Worm (Caenorhabditis elegans) whole organism, L1 larva: ENCODE data around the gene srw-68.
A peak's percentile ranks its signal among the peaks of the same experiment; 100 is the strongest.

Source experiments
- C04F5.9 ChIP-seq: sonication (generic microtip); optimal IDR thresholded peaks from 2 replicates; lab custom pipeline; 2016; ENCODE audit warnings: missing genetic modification characterization, missing compliant biosample characterization
- C34B4.2 ChIP-seq: sonication (generic microtip); optimal IDR thresholded peaks from 2 replicates; lab custom pipeline; 2017; ENCODE audit warnings: mild to moderate bottlenecking, missing genetic modification characterization, missing compliant biosample characterization
- Y116A8C.19 ChIP-seq: sonication (generic microtip); optimal IDR thresholded peaks from 2 replicates; lab custom pipeline; 2016; ENCODE audit warnings: missing compliant biosample characterization, missing genetic modification characterization, borderline replicate concordance
- alr-1 ChIP-seq: fragments of 200-800 bp; sonication (Bioruptor generic); optimal IDR thresholded peaks from 2 replicates; lab custom pipeline; 2018; ENCODE audit warnings: borderline replicate concordance, mild to moderate bottlenecking, missing genetic modification characterization, missing compliant biosample characterization
- blmp-1 ChIP-seq: fragments of 150-350 bp; optimal IDR thresholded peaks from 2 replicates; lab custom pipeline; 2014; ENCODE audit warnings: missing biosample characterization, missing genetic modification characterization
- ceh-63 ChIP-seq: fragments of 200-800 bp; sonication (Bioruptor generic); optimal IDR thresholded peaks from 2 replicates; lab custom pipeline; 2018; ENCODE audit warnings: mild to moderate bottlenecking, missing genetic modification characterization, missing compliant biosample characterization
- ceh-8 ChIP-seq: fragments of 200-800 bp; sonication (Bioruptor generic); optimal IDR thresholded peaks from 2 replicates; lab custom pipeline; 2018; ENCODE audit warnings: mild to moderate bottlenecking, missing genetic modification characterization, moderate library complexity, missing compliant biosample characterization
- ceh-82 ChIP-seq, 3 experiments: fragments of 150-350 bp in 1 of 3; sonication (generic microtip) in 2 of 3; optimal IDR thresholded peaks; 2 replicates each; lab custom pipeline; 2014 to 2017; ENCODE audit warnings: missing biosample characterization in 3 of 3, missing genetic modification characterization in 3 of 3
- ceh-90 ChIP-seq: sonication (generic microtip); optimal IDR thresholded peaks from 2 replicates; lab custom pipeline; 2016; ENCODE audit warnings: missing genetic modification characterization, missing compliant biosample characterization
- ces-1 ChIP-seq: fragments of 150-350 bp; optimal IDR thresholded peaks from 2 replicates; lab custom pipeline; 2014; ENCODE audit warnings: missing biosample characterization, missing genetic modification reagents, missing genetic modification characterization
- efl-1 ChIP-seq, 4 experiments: fragments of 150-350 bp; optimal IDR thresholded peaks in 3 of 4; peaks in 1 of 4; 1 replicate in 1 of 4; 2 replicates in 3 of 4; lab custom pipeline; 2014; ENCODE audit warnings: missing biosample characterization in 2 of 4, missing genetic modification characterization in 2 of 4, missing genetic modification reagents in 2 of 4
- efl-3 ChIP-seq: fragments of 200-800 bp; sonication (Bioruptor generic); optimal IDR thresholded peaks from 2 replicates; lab custom pipeline; 2018; ENCODE audit warnings: mild to moderate bottlenecking, missing genetic modification characterization, missing compliant biosample characterization
- egl-13 ChIP-seq: sonication (generic microtip); optimal IDR thresholded peaks from 2 replicates; lab custom pipeline; 2016; ENCODE audit warnings: missing genotype, missing genetic modification reagents, missing genetic modification characterization, missing compliant biosample characterization
- egl-27 ChIP-seq, 2 experiments: fragments of 150-350 bp in 1 of 2; sonication (generic microtip); optimal IDR thresholded peaks; 3 replicates each; lab custom pipeline; 2017 to 2018; ENCODE audit warnings: missing biosample characterization in 2 of 2, missing genetic modification characterization in 2 of 2, missing genetic modification reagents in 2 of 2
- elt-2 ChIP-seq: sonication (generic microtip); optimal IDR thresholded peaks from 2 replicates; lab custom pipeline; 2016; ENCODE audit warnings: missing genetic modification characterization, mild to moderate bottlenecking, inconsistent platforms, missing compliant biosample characterization, missing genetic modification reagents
- elt-3 ChIP-seq, 6 experiments: fragments of 150-350 bp in 1 of 6; sonication (generic microtip); optimal IDR thresholded peaks; 2 replicates each; lab custom pipeline; 2017 to 2018; ENCODE audit warnings: missing biosample characterization in 6 of 6, missing genetic modification characterization in 6 of 6, inconsistent platforms in 1 of 6
- fkh-4 ChIP-seq: sonication (generic microtip); optimal IDR thresholded peaks from 2 replicates; lab custom pipeline; 2016; ENCODE audit warnings: missing compliant biosample characterization, missing genetic modification characterization, borderline replicate concordance
- fos-1 ChIP-seq: fragments of 150-350 bp; optimal IDR thresholded peaks from 2 replicates; lab custom pipeline; 2014; ENCODE audit warnings: missing biosample characterization, missing genetic modification characterization
- grh-1 ChIP-seq: fragments of 200-800 bp; sonication (Bioruptor generic); IDR thresholded peaks from 2 replicates; pipeline ENCODE4 v1.3.6; 2022; ENCODE audit warnings: missing genetic modification reagents, missing genetic modification characterization, missing compliant biosample characterization
- irx-1 ChIP-seq: sonication (generic microtip); optimal IDR thresholded peaks from 2 replicates; lab custom pipeline; 2016; ENCODE audit warnings: missing genetic modification characterization, missing compliant biosample characterization
- isw-1 ChIP-seq: fragments of 200-800 bp; sonication (Bioruptor generic); IDR thresholded peaks from 2 replicates; pipeline ENCODE4 v1.3.6; 2022; ENCODE audit warnings: missing genetic modification characterization, missing compliant biosample characterization
- lin-13 ChIP-seq: fragments of 150-350 bp; optimal IDR thresholded peaks from 2 replicates; lab custom pipeline; 2014; ENCODE audit warnings: missing biosample characterization, missing genetic modification reagents, missing genetic modification characterization
- lin-35 ChIP-seq, 2 experiments: fragments of 150-350 bp; optimal IDR thresholded peaks; 2 replicates each; lab custom pipeline; 2014; ENCODE audit warnings: missing biosample characterization in 2 of 2, missing genetic modification characterization in 2 of 2, missing genetic modification reagents in 2 of 2
- lin-39 ChIP-seq: fragments of 150-350 bp; optimal IDR thresholded peaks from 2 replicates; lab custom pipeline; 2014; ENCODE audit warnings: missing biosample characterization, missing genetic modification reagents, missing genetic modification characterization
- lir-3 ChIP-seq: sonication (generic microtip); optimal IDR thresholded peaks from 2 replicates; lab custom pipeline; 2016; ENCODE audit warnings: mild to moderate bottlenecking, missing genetic modification characterization, moderate library complexity, missing compliant biosample characterization; ENCODE audit not compliant: poor library complexity
- mab-9 ChIP-seq: fragments of 200-800 bp; sonication (Bioruptor generic); IDR thresholded peaks from 2 replicates; pipeline ENCODE4 v1.3.6; 2022; ENCODE audit warnings: missing genetic modification reagents, missing genetic modification characterization, missing compliant biosample characterization
- mep-1 ChIP-seq: fragments of 150-350 bp; optimal IDR thresholded peaks from 2 replicates; lab custom pipeline; 2014; ENCODE audit warnings: missing biosample characterization, missing genetic modification characterization
- nhr-11 ChIP-seq: fragments of 150-350 bp; optimal IDR thresholded peaks from 2 replicates; lab custom pipeline; 2014; ENCODE audit warnings: missing biosample characterization, missing genetic modification characterization
- nhr-19 ChIP-seq: fragments of 200-800 bp; sonication (Bioruptor generic); conservative IDR thresholded peaks from 2 replicates; pipeline ENCODE4 v1.3.6; 2022; ENCODE audit warnings: missing genetic modification characterization, missing compliant biosample characterization
- nhr-20 ChIP-seq: sonication (generic microtip); optimal IDR thresholded peaks from 2 replicates; lab custom pipeline; 2016; ENCODE audit warnings: mild to moderate bottlenecking, missing genetic modification characterization, missing compliant biosample characterization
- nhr-237 ChIP-seq: fragments of 150-350 bp; optimal IDR thresholded peaks from 2 replicates; lab custom pipeline; 2014; ENCODE audit warnings: missing biosample characterization, missing genetic modification characterization
- nhr-47 ChIP-seq: sonication (generic microtip); optimal IDR thresholded peaks from 2 replicates; lab custom pipeline; 2016; ENCODE audit warnings: mild to moderate bottlenecking, missing genetic modification characterization, moderate library complexity, missing compliant biosample characterization
- nhr-71 ChIP-seq: sonication (generic microtip); optimal IDR thresholded peaks from 2 replicates; lab custom pipeline; 2016; ENCODE audit warnings: mild to moderate bottlenecking, missing genetic modification characterization, moderate library complexity, missing compliant biosample characterization
- nhr-77 ChIP-seq: fragments of 150-350 bp; optimal IDR thresholded peaks from 2 replicates; lab custom pipeline; 2014; ENCODE audit warnings: missing biosample characterization, missing genetic modification characterization
- nhr-84 ChIP-seq: sonication (generic microtip); optimal IDR thresholded peaks from 2 replicates; lab custom pipeline; 2017; ENCODE audit warnings: missing biosample characterization, missing genetic modification characterization
- nhr-85 ChIP-seq: sonication (generic microtip); peaks from one replicate; lab custom pipeline; 2016; ENCODE audit warnings: missing genetic modification characterization, inconsistent platforms, missing compliant biosample characterization
- pax-3 ChIP-seq: fragments of 200-800 bp; sonication (Bioruptor generic); optimal IDR thresholded peaks from 2 replicates; lab custom pipeline; 2018; ENCODE audit warnings: mild to moderate bottlenecking, missing genetic modification characterization, moderate library complexity, missing compliant biosample characterization
- pqm-1 ChIP-seq: sonication (generic microtip); optimal IDR thresholded peaks from 3 replicates; lab custom pipeline; 2017; ENCODE audit warnings: missing biosample characterization, missing genetic modification characterization
- skn-1 ChIP-seq: fragments of 150-350 bp; optimal IDR thresholded peaks from 2 replicates; lab custom pipeline; 2014; ENCODE audit warnings: missing biosample characterization, missing genetic modification characterization
- snpc-4 ChIP-seq: fragments of 150-350 bp; optimal IDR thresholded peaks from 2 replicates; lab custom pipeline; 2014; ENCODE audit warnings: missing biosample characterization, missing genetic modification characterization
- sptf-1 ChIP-seq: fragments of 150-350 bp; optimal IDR thresholded peaks from 2 replicates; lab custom pipeline; 2014; ENCODE audit warnings: missing biosample characterization, missing genetic modification characterization
- sup-37 ChIP-seq: fragments of 200-800 bp; sonication (Bioruptor generic); optimal IDR thresholded peaks from 2 replicates; lab custom pipeline; 2018; ENCODE audit warnings: mild to moderate bottlenecking, missing genetic modification characterization, missing compliant biosample characterization
- tbx-2 ChIP-seq: sonication (generic microtip); optimal IDR thresholded peaks from 2 replicates; lab custom pipeline; 2016; ENCODE audit warnings: missing genetic modification characterization, missing compliant biosample characterization
- unc-30 ChIP-seq: sonication (generic microtip); optimal IDR thresholded peaks from 2 replicates; lab custom pipeline; 2017; ENCODE audit warnings: missing biosample characterization, missing genetic modification characterization
- xbp-1 ChIP-seq: sonication (generic microtip); optimal IDR thresholded peaks from 2 replicates; lab custom pipeline; 2016; ENCODE audit warnings: missing genetic modification characterization, missing compliant biosample characterization
- zag-1 ChIP-seq: fragments of 150-350 bp; optimal IDR thresholded peaks from 2 replicates; lab custom pipeline; 2014; ENCODE audit warnings: missing biosample characterization, missing genetic modification characterization
- zip-4 ChIP-seq: fragments of 200-800 bp; sonication (Bioruptor generic); optimal IDR thresholded peaks from 2 replicates; lab custom pipeline; 2018; ENCODE audit warnings: mild to moderate bottlenecking, missing genetic modification characterization, moderate library complexity, missing compliant biosample characterization
- ztf-11 ChIP-seq, 2 experiments: sonication (generic microtip); optimal IDR thresholded peaks; 2 replicates each; lab custom pipeline; 2016 to 2017; ENCODE audit warnings: missing genetic modification characterization in 2 of 2, missing biosample characterization in 1 of 2, missing compliant biosample characterization in 1 of 2

srw-68 gene

DNA sequence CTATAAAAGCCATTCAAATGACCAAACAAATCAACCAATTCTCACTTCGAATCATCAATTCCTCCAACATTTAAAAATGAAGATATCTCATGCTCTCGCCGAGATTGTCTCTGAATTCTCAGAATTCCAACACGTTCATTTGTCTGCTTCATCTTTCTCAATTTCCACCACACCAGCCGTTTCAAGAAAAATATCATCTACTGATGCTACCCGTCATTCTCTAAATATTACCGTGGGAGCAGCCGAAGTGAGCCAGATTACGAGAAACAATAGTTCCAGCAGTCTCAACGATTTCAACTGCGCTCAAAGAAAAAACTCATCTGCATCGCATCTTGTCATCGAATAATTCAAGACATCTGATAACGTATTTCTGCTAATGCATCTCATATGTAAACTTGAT, 11.6 kb downstream of the srw-68 start, which contains the start of gene F18E3.12:
Gene F18E3.12 (plus strand): TSS at position 77 of the 400 bp plus-strand sequence.
- TF ChIP-seq ceh-90 (tag; lab: Kevin White, UChicago) (no peak), pax-3 (no peak), lin-35 (GFP tag; optimal IDR thresholded peaks at IDR 0.05; lab: Kevin White, UChicago) (peak in 1 of 2 experiments; percentile 12), alr-1 (tag; lab: Kevin White, UChicago) (no peak), nhr-77 (tag; lab: Kevin White, UChicago) (no peak)

DNA sequence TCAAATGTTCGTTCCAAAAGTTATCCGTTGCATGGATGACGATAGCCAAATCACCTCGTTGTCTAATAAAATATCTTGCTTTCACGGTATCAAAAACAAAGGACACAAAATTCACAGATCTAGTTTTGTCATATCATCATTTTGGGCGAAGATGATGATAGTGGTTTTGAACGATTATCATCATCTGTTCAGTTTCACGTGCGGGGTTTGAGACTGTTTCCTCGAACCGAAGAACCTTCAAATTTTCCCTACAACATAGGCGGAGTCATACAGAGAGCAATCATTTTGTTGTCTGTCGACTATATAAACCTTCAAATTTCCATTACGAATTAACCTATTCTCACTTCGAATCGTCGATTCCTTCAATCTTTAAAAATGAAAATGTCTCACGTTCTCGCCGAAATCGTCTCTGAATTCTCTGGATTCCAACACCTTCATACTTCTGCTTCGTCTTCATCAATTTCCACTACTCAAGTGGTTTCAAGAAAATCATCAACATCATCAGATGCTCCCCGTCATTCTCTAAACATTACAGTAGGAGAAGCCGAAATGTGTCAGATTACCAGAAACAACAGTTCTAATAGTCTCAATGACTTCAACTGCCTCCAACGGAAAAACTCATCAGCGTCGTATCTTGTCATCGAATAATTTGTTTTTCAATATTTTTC, 13.3 kb downstream of the srw-68 start, which contains the start of gene F18E3.11:
Gene F18E3.11 (plus strand): TSS at position 376 of the 668 bp plus-strand sequence.
- TF ChIP-seq nhr-20 (tag; lab: Kevin White, UChicago) (peak; percentile 88), pax-3 (no peak), snpc-4 (tag; lab: Kevin White, UChicago) (no peak), mab-9 (GFP tag; lab: Robert Waterston, UW) (no peak), lir-3 (tag; lab: Kevin White, UChicago) (no peak), lin-13 (GFP tag; lab: Kevin White, UChicago) (no peak), zip-4 (GFP tag; lab: Kevin White, UChicago) (no peak), egl-13 (no peak), C34B4.2 (tag; lab: Kevin White, UChicago) (no peak), sup-37 (no peak), ceh-82 (tag; optimal IDR thresholded peaks at IDR 0.05; lab: Kevin White, UChicago) (no peak), lin-35 (GFP tag; optimal IDR thresholded peaks at IDR 0.05; lab: Kevin White, UChicago) (peak in 1 of 2 experiments; percentile 26), elt-3 (tag; optimal IDR thresholded peaks at IDR 0.05; lab: Kevin White, UChicago) (peak in 3 of 6 experiments; percentile 31 to 88 (median 60)), egl-27 (tag; optimal IDR thresholded peaks at IDR 0.05; lab: Kevin White, UChicago) (no peak), irx-1 (tag; lab: Kevin White, UChicago) (no peak), xbp-1 (tag; lab: Kevin White, UChicago) (no peak), lin-39 (tag; lab: Kevin White, UChicago) (no peak), ceh-8 (no peak), elt-2 (no peak), nhr-19 (GFP tag; lab: Robert Waterston, UW) (peak; percentile 86), isw-1 (no peak), sptf-1 (no peak), nhr-85 (tag; lab: Kevin White, UChicago) (peak; percentile 90), nhr-47 (tag; lab: Kevin White, UChicago) (no peak), fos-1 (no peak), ceh-63 (no peak), zag-1 (no peak), fkh-4 (no peak), nhr-71 (tag; lab: Kevin White, UChicago) (peak; percentile 74), nhr-11 (no peak), skn-1 (tag; lab: Kevin White, UChicago) (peak; percentile 87), grh-1 (0 out of 2 replicates have a peak, but pooled peaks have one; percentile 26), ces-1 (GFP tag; lab: Kevin White, UChicago) (no peak), Y116A8C.19 (tag; lab: Kevin White, UChicago) (no peak), ceh-90 (tag; lab: Kevin White, UChicago) (no peak), unc-30 (tag; lab: Kevin White, UChicago) (no peak), pqm-1 (tag; lab: Kevin White, UChicago) (no peak), nhr-237 (tag; lab: Kevin White, UChicago) (no peak), C04F5.9 (tag; lab: Kevin White, UChicago) (no peak), tbx-2 (tag; lab: Kevin White, UChicago) (peak; percentile 47), nhr-84 (tag; lab: Kevin White, UChicago) (no peak), ztf-11 (tag; optimal IDR thresholded peaks at IDR 0.05; lab: Kevin White, UChicago) (no peak), blmp-1 (tag; lab: Kevin White, UChicago) (peak; percentile 67), efl-3 (GFP tag; lab: Kevin White, UChicago) (no peak), mep-1 (tag; lab: Kevin White, UChicago) (no peak), efl-1 (optimal IDR thresholded peaks at IDR 0.05; lab: Kevin White, UChicago) (no peak), efl-1 (GFP tag; optimal IDR thresholded peaks at IDR 0.05 in 1 of 2; lab: Kevin White, UChicago) (peak in 1 of 2 experiments; percentile 91)
